Worm (Caenorhabditis elegans) whole organism, midembryonic: ENCODE results near the gene M01F1.9.

Source experiments
- T22C8.4 ChIP-seq: fragments of 200-800 bp; sonication (Bioruptor generic); IDR thresholded peaks from 2 replicates; pipeline ENCODE4 v1.3.6; 2022; ENCODE audit warnings: missing genetic modification characterization, missing compliant biosample characterization
- cog-1 ChIP-seq: sonication (generic microtip); optimal IDR thresholded peaks from 2 replicates; lab custom pipeline; 2016; ENCODE audit warnings: missing genetic modification characterization, missing compliant biosample characterization
- flt-1 ChIP-seq: fragments of 200-800 bp; sonication (Bioruptor generic); IDR thresholded peaks from 2 replicates; pipeline ENCODE4 v1.3.6; 2022; ENCODE audit warnings: missing genetic modification characterization, missing compliant biosample characterization
- klf-2 ChIP-seq: fragments of 200-800 bp; sonication (Bioruptor generic); conservative IDR thresholded peaks from 2 replicates; pipeline ENCODE4 v1.3.6; 2022; ENCODE audit warnings: missing genetic modification reagents, missing genetic modification characterization, missing compliant biosample characterization
- med-1 ChIP-seq: sonication (generic microtip); optimal IDR thresholded peaks from 2 replicates; lab custom pipeline; 2017; ENCODE audit warnings: missing genetic modification characterization, mild to moderate bottlenecking, missing compliant biosample characterization, antibody characterized with exemption, missing genetic modification reagents; ENCODE audit not compliant: insufficient read depth
- ref-1 ChIP-seq: fragments of 200-800 bp; sonication (Bioruptor generic); conservative IDR thresholded peaks from 2 replicates; pipeline ENCODE4 v1.3.6; 2022; ENCODE audit warnings: missing genetic modification reagents, missing genetic modification characterization, missing compliant biosample characterization
- tab-1 ChIP-seq: fragments of 200-800 bp; sonication (Bioruptor generic); IDR thresholded peaks from 2 replicates; pipeline ENCODE4 v1.3.6; 2022; ENCODE audit warnings: missing genetic modification characterization, missing compliant biosample characterization
- ztf-29 ChIP-seq: fragments of 200-800 bp; sonication (Bioruptor generic); IDR thresholded peaks from 2 replicates; pipeline ENCODE4 v1.3.6; 2022; ENCODE audit warnings: missing genetic modification reagents, missing genetic modification characterization, missing compliant biosample characterization

DNA sequence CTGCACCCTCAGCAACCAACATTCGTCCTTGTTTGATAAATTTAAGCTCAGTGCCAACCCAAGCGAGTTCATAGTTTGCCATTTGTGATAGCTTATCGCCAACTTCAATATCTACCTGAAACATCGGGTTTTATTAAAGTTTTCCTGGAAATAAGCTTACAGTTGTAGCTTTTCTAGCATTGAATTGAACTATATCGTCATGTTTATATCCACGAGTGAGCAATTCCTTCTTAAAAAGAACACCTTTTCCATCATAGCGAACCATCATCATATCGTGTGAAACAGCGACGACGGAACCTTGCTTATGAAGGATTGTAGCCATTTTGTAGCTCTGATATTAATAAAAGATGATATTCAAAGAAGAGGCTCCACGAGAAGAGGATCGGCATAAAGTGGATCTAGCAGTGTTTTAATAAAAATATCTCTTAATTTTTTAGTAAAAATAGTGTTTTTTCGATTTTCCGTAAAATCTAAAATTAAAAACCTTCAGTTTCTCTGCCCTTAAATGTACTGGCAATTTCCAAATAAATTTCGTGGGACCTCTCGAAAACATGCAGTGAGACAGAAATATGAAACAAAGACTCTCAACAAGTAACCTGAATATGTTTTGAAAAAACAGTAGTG lies 3.5 kb upstream of the M01F1.9 start, which contains the start of gene M01F1.8:
- no peak for TF ChIP-seq T22C8.4 (GFP tag; lab: Robert Waterston, UW)
- no peak for TF ChIP-seq ztf-29 (GFP tag; lab: Robert Waterston, UW)
- no peak for TF ChIP-seq med-1
- no peak for TF ChIP-seq flt-1
- TF ChIP-seq cog-1 (tag; lab: Kevin White, UChicago) = no peak
- TF ChIP-seq tab-1 (GFP tag; lab: Robert Waterston, UW) = no peak
- no peak for TF ChIP-seq ref-1 (GFP tag; lab: Robert Waterston, UW)
- TF ChIP-seq klf-2 (GFP tag; lab: Robert Waterston, UW) = no peak
